Worm (Caenorhabditis elegans) whole organism, young adult: Measurements from ENCODE around the gene Y82E9BR.14.
A peak's percentile ranks its signal among the peaks of the same experiment; 100 is the strongest.
"Not testable (repeated sequence)": the region's sequence is repeated elsewhere in the genome, so short reads cannot be mapped to it uniquely, and the experiment has no call there.

Source experiments
- D2030.7 ChIP-seq: fragments of 200-800 bp; sonication (Bioruptor generic); IDR thresholded peaks from 2 replicates; pipeline ENCODE4 v1.3.6; 2022; ENCODE audit warnings: missing genetic modification reagents, missing genetic modification characterization, missing compliant biosample characterization
- F49E8.2 ChIP-seq: sonication (generic microtip); optimal IDR thresholded peaks from 3 replicates; lab custom pipeline; 2017; ENCODE audit warnings: missing genetic modification characterization, mild to moderate bottlenecking, missing compliant biosample characterization, antibody characterized with exemption, moderate library complexity; ENCODE audit not compliant: insufficient read depth
- F55B11.4 ChIP-seq: sonication (generic microtip); optimal IDR thresholded peaks from 2 replicates; lab custom pipeline; 2016; ENCODE audit warnings: missing compliant biosample characterization, missing genetic modification characterization, borderline replicate concordance; ENCODE audit not compliant: insufficient read depth
- Y53F4B.3 ChIP-seq: fragments of 200-800 bp; sonication (Bioruptor generic); IDR thresholded peaks from 2 replicates; pipeline ENCODE4 v1.3.6; 2022; ENCODE audit warnings: missing genetic modification reagents, missing genetic modification characterization, missing compliant biosample characterization
- Y79H2A.3 ChIP-seq: fragments of 200-800 bp; sonication (Bioruptor generic); conservative IDR thresholded peaks from 2 replicates; pipeline ENCODE4 v1.3.6; 2022; ENCODE audit warnings: missing genetic modification reagents, missing genetic modification characterization, missing compliant biosample characterization
- akir-1 ChIP-seq: fragments of 200-800 bp; sonication (Bioruptor generic); optimal IDR thresholded peaks from 2 replicates; lab custom pipeline; 2018; ENCODE audit warnings: mild to moderate bottlenecking, missing genetic modification characterization, moderate library complexity, missing compliant biosample characterization
- aptf-2 ChIP-seq: fragments of 200-800 bp; sonication (Bioruptor generic); conservative IDR thresholded peaks from 2 replicates; pipeline ENCODE4 v1.3.6; 2022; ENCODE audit warnings: missing genetic modification reagents, missing genetic modification characterization, missing compliant biosample characterization
- aptf-3 ChIP-seq: fragments of 200-800 bp; sonication (Bioruptor generic); IDR thresholded peaks from 2 replicates; pipeline ENCODE4 v1.3.6; 2022; ENCODE audit warnings: missing genetic modification characterization, missing compliant biosample characterization
- attf-5 ChIP-seq: fragments of 200-800 bp; sonication (Bioruptor generic); optimal IDR thresholded peaks from 2 replicates; lab custom pipeline; 2018; ENCODE audit warnings: mild to moderate bottlenecking, missing genetic modification characterization, missing compliant biosample characterization
- bed-1 ChIP-seq: fragments of 200-800 bp; sonication (Bioruptor generic); IDR thresholded peaks from 2 replicates; pipeline ENCODE4 v1.3.6; 2022; ENCODE audit warnings: missing genetic modification reagents, missing genetic modification characterization, missing compliant biosample characterization
- cebp-1 ChIP-seq, 2 experiments: fragments of 200-800 bp in 1 of 2; sonication (Bioruptor generic) in 1 of 2; sonication (generic microtip) in 1 of 2; IDR thresholded peaks in 1 of 2; optimal IDR thresholded peaks in 1 of 2; 2 replicates each; pipeline versions ENCODE4 v1.3.6 to Lab custom; 2017 to 2022; ENCODE audit warnings: missing compliant biosample characterization in 2 of 2, missing genetic modification characterization in 2 of 2, mild to moderate bottlenecking in 1 of 2, missing genetic modification reagents in 1 of 2, moderate library complexity in 1 of 2
- ceh-40 ChIP-seq: fragments of 200-800 bp; sonication (Bioruptor generic); IDR thresholded peaks from 2 replicates; pipeline ENCODE4 v1.3.6; 2022; ENCODE audit warnings: missing genetic modification characterization, missing compliant biosample characterization
- dox-1 ChIP-seq: fragments of 200-800 bp; sonication (Bioruptor generic); IDR thresholded peaks from 2 replicates; pipeline ENCODE4 v1.3.6; 2022; ENCODE audit warnings: missing genetic modification reagents, missing genetic modification characterization, missing compliant biosample characterization
- ets-4 ChIP-seq: fragments of 200-800 bp; sonication (Bioruptor generic); optimal IDR thresholded peaks from 2 replicates; lab custom pipeline; 2018; ENCODE audit warnings: mild to moderate bottlenecking, missing genetic modification characterization, missing compliant biosample characterization
- him-1 ChIP-seq: sonication (generic microtip); optimal IDR thresholded peaks from 2 replicates; lab custom pipeline; 2016; ENCODE audit warnings: missing genotype, missing genetic modification reagents, missing genetic modification characterization, missing compliant biosample characterization
- lsl-1 ChIP-seq: fragments of 200-800 bp; sonication (Bioruptor generic); optimal IDR thresholded peaks from 2 replicates; lab custom pipeline; 2018; ENCODE audit warnings: mild to moderate bottlenecking, missing genetic modification characterization, moderate library complexity, missing compliant biosample characterization
- madf-8 ChIP-seq: fragments of 200-800 bp; sonication (Bioruptor generic); conservative IDR thresholded peaks from 2 replicates; pipeline ENCODE4 v1.3.6; 2022; ENCODE audit warnings: missing genetic modification reagents, missing genetic modification characterization, missing compliant biosample characterization
- snpc-1.1 ChIP-seq: sonication (generic microtip); optimal IDR thresholded peaks from 2 replicates; lab custom pipeline; 2017; ENCODE audit warnings: missing genetic modification characterization, mild to moderate bottlenecking, missing compliant biosample characterization, antibody characterized with exemption, moderate library complexity, missing genotype, missing genetic modification reagents; ENCODE audit not compliant: insufficient read depth
- snpc-1.3 ChIP-seq: sonication (generic microtip); optimal IDR thresholded peaks from 2 replicates; lab custom pipeline; 2017; ENCODE audit warnings: missing genetic modification characterization, mild to moderate bottlenecking, missing compliant biosample characterization, antibody characterized with exemption, moderate library complexity, missing genotype, missing genetic modification reagents; ENCODE audit not compliant: insufficient read depth
- tbp1 ChIP-seq: fragments of 200-800 bp; sonication (Bioruptor generic); optimal IDR thresholded peaks from 2 replicates; lab custom pipeline; 2018; ENCODE audit warnings: mild to moderate bottlenecking, missing genetic modification characterization, missing compliant biosample characterization
- zfh-2 ChIP-seq: fragments of 200-800 bp; sonication (Bioruptor generic); conservative IDR thresholded peaks from 2 replicates; pipeline ENCODE4 v1.3.6; 2022; ENCODE audit warnings: missing genetic modification reagents, missing genetic modification characterization, missing compliant biosample characterization
- ztf-18 ChIP-seq: sonication (generic microtip); optimal IDR thresholded peaks from 2 replicates; lab custom pipeline; 2016; ENCODE audit warnings: missing genotype, mild to moderate bottlenecking, missing genetic modification characterization, missing compliant biosample characterization
- ztf-3 ChIP-seq: fragments of 200-800 bp; sonication (Bioruptor generic); optimal IDR thresholded peaks from 2 replicates; lab custom pipeline; 2018; ENCODE audit warnings: mild to moderate bottlenecking, missing genetic modification characterization, missing compliant biosample characterization

The Y82E9BR.14 gene

DNA sequence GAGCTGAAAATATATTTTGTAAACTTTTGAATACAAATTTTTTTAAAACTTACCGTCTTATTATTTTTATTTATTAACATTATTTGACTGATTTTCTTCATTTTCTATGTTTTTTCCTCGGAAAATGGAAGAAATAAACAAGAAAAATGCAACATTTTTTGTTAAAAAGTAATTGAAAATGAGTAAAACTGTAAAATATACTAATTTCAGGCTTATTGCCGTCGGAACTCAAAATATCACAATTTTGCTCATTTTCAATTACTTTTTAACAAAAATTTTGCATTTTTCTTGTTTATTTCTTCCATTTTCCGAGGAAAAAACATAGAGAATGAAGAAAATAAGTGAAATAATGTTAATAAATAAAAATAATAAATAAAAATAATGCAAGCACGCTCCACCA is 38.4 kb downstream of the Y82E9BR.14 start, which contains the start of gene Y82E9BR.10:
Y82E9BR.10 (minus strand) TSS at position 101 of the 400 bp plus-strand sequence.
- not testable (repeated sequence) for TF ChIP-seq aptf-2; F49E8.2; madf-8 (GFP tag; lab: Robert Waterston, UW)

- TF ChIP-seq bed-1 (GFP tag; lab: Robert Waterston, UW) (no peak), zfh-2 (GFP tag; lab: Robert Waterston, UW) (peak; percentile 67)
Measured at ce11 chrIII:1374355-1374807, 39.5 kb downstream of the Y82E9BR.14 start, which contains the start of gene Y82E9BR.20. TSS of gene Y82E9BR.20 (plus strand) at chrIII:1374405.

- no peak for TF ChIP-seq Y53F4B.3
- no peak for TF ChIP-seq snpc-1.3 (tag; lab: Kevin White, UChicago)
- no peak for TF ChIP-seq ceh-40
- no peak for TF ChIP-seq attf-5 (GFP tag; lab: Kevin White, UChicago)
- TF ChIP-seq akir-1 (GFP tag; lab: Kevin White, UChicago): no peak
- no peak for TF ChIP-seq snpc-1.1 (tag; lab: Kevin White, UChicago)
- no peak for TF ChIP-seq ztf-3 (GFP tag; lab: Kevin White, UChicago)
- TF ChIP-seq cebp-1 (GFP tag; IDR thresholded peaks at IDR 0.05; lab: Robert Waterston, UW): no peak
- TF ChIP-seq cebp-1 (tag; optimal IDR thresholded peaks at IDR 0.05; lab: Kevin White, UChicago): no peak
- no peak for TF ChIP-seq aptf-3 (GFP tag; lab: Robert Waterston, UW)
- no peak for TF ChIP-seq lsl-1 (GFP tag; lab: Kevin White, UChicago)
Measured at ce11 chrIII:1372563-1372962, 41.4 kb downstream of the Y82E9BR.14 start.

DNA sequence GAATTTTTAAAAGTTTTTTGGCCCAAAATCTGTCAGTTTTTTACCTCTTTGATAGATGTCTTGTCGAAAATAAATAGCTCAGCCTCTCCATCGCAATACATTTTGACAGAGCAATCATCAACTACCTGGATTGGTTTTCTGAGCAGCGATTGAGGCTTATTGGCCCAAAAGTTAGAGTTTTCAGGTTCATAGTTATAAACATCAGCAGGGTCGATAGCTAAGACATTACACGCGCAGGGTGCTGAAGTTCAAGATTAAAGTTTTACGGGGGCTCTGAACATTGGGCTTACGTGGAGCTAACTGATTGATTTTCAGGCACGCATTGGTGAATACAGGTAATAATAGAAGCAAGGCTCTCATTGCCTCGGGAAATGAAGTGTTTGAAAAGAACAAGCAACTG is 54.2 kb downstream of the Y82E9BR.14 start, which contains the start of gene Y82E9BR.9:
Y82E9BR.9 (minus strand) TSS at position 101 of the 400 bp plus-strand sequence.
- TF ChIP-seq ztf-18 (tag; lab: Kevin White, UChicago) (no peak), him-1 (no peak), tbp1 (GFP tag; lab: Kevin White, UChicago) (no peak), Y79H2A.3 (GFP tag; lab: Robert Waterston, UW) (no peak), cebp-1 (GFP tag; IDR thresholded peaks at IDR 0.05; lab: Robert Waterston, UW) (no peak), cebp-1 (tag; optimal IDR thresholded peaks at IDR 0.05; lab: Kevin White, UChicago) (no peak), madf-8 (GFP tag; lab: Robert Waterston, UW) (no peak), D2030.7 (GFP tag; lab: Robert Waterston, UW) (no peak), ets-4 (GFP tag; lab: Kevin White, UChicago) (no peak), F55B11.4 (tag; lab: Kevin White, UChicago) (no peak), dox-1 (GFP tag; lab: Robert Waterston, UW) (no peak)
